Worm (Caenorhabditis elegans): ENCODE data around the gene rfth-1.

rfth-1 gene

ce11 chrIV:4475362-4476086, 35.6 kb downstream of the rfth-1 start:
- no peak for TF ChIP-seq daf-16 (GFP tag; optimal IDR thresholded peaks at IDR 0.05)
- TF ChIP-seq daf-16 (tag; optimal IDR thresholded peaks at IDR 0.05), result peak; percentile 47
- TF ChIP-seq tra-1 (GFP tag; IDR thresholded peaks at IDR 0.05), result 0 out of 2 replicates have a peak, but pooled peaks have one; percentile 18
- TF ChIP-seq daf-12 (tag; optimal IDR thresholded peaks at IDR 0.05), result no peak
- TF ChIP-seq pha-4 (GFP tag; IDR thresholded peaks at IDR 0.05), result peak; percentile 22; the same call in 1 of the 2 replicates
- TF ChIP-seq pha-4 (tag; optimal IDR thresholded peaks at IDR 0.05), result no peak
- no peak for TF ChIP-seq dpl-1 (GFP tag; optimal IDR thresholded peaks at IDR 0.05)
- TF ChIP-seq aha-1 (tag), result peak; percentile 89
- no peak for TF ChIP-seq mdt-29 (GFP tag; IDR thresholded peaks at IDR 0.05)
- no peak for TF ChIP-seq lim-7 (GFP tag; IDR thresholded peaks at IDR 0.05)
- no peak for TF ChIP-seq sdz-12 (GFP tag; optimal IDR thresholded peaks at IDR 0.05)
- peak; percentile 66 for TF ChIP-seq dve-1 (tag; optimal IDR thresholded peaks at IDR 0.05; ENCODE audit: insufficient read depth)
- TF ChIP-seq ZK546.5 (tag; optimal IDR thresholded peaks at IDR 0.05), result no peak
- TF ChIP-seq egl-27 (tag; optimal IDR thresholded peaks at IDR 0.05), result no peak
- TF ChIP-seq nhr-41 (GFP tag; IDR thresholded peaks at IDR 0.05), result no peak
- no peak for TF ChIP-seq lin-29 (GFP tag; IDR thresholded peaks at IDR 0.05)
- no peak for TF ChIP-seq zip-2 (tag; optimal IDR thresholded peaks at IDR 0.05)
- TF ChIP-seq saeg-2 (GFP tag; IDR thresholded peaks at IDR 0.05), result 0 out of 2 replicates have a peak, but pooled peaks have one; percentile 6
- TF ChIP-seq tag-97 (GFP tag; IDR thresholded peaks at IDR 0.05), result no peak
- no peak for TF ChIP-seq php-3 (GFP tag; IDR thresholded peaks at IDR 0.05)
- TF ChIP-seq mxl-2 (GFP tag; conservative IDR thresholded peaks at IDR 0.05), result no peak
- TF ChIP-seq egl-43 (GFP tag; IDR thresholded peaks at IDR 0.05), result no peak
- no peak for TF ChIP-seq nhr-111 (GFP tag; optimal IDR thresholded peaks at IDR 0.05)
- peak; percentile 39 for TF ChIP-seq nhr-28 (tag; optimal IDR thresholded peaks at IDR 0.05)
- TF ChIP-seq ama-1 (optimal IDR thresholded peaks at IDR 0.05), result peak; percentile 34
- TF ChIP-seq nhr-42 (GFP tag; IDR thresholded peaks at IDR 0.05), result no peak
- no peak for TF ChIP-seq nhr-76 (tag; optimal IDR thresholded peaks at IDR 0.05)
- TF ChIP-seq mdl-1 (tag; optimal IDR thresholded peaks at IDR 0.05), result no peak
- TF ChIP-seq ZK337.2 (GFP tag; IDR thresholded peaks at IDR 0.05), result no peak; the same call in 1 of the 2 replicates
- TF ChIP-seq lsy-2 (tag; optimal IDR thresholded peaks at IDR 0.05), result peak in 1 of 2 experiments; percentile 5
- TF ChIP-seq dmd-8 (GFP tag; IDR thresholded peaks at IDR 0.05), result no peak
- no peak for TF ChIP-seq skn-1 (tag; optimal IDR thresholded peaks at IDR 0.05)
- peak; percentile 74 for TF ChIP-seq mxl-3 (GFP tag; optimal IDR thresholded peaks at IDR 0.05)
- TF ChIP-seq zfp-2 (tag; optimal IDR thresholded peaks at IDR 0.05), result no peak
- TF ChIP-seq T26A8.4 (GFP tag; IDR thresholded peaks at IDR 0.05), result no peak
- TF ChIP-seq Y75B8A.6 (GFP tag; IDR thresholded peaks at IDR 0.05), result no peak
- TF ChIP-seq lin-15B (tag; optimal IDR thresholded peaks at IDR 0.05), result no peak
- no peak for TF ChIP-seq lin-39 (tag; optimal IDR thresholded peaks at IDR 0.05)
- peak; percentile 24 for TF ChIP-seq pqm-1 (tag; optimal IDR thresholded peaks at IDR 0.05)
- 0 out of 2 replicates have a peak, but pooled peaks have one; percentile 13 for TF ChIP-seq dmd-6 (GFP tag; IDR thresholded peaks at IDR 0.05)
- no peak for TF ChIP-seq ceh-44 (GFP tag; IDR thresholded peaks at IDR 0.05)
- no peak for TF ChIP-seq F10B5.3 (tag; optimal IDR thresholded peaks at IDR 0.05)
- no peak for TF ChIP-seq Y105C5A.15 (GFP tag; IDR thresholded peaks at IDR 0.05)
- no peak for TF ChIP-seq ceh-20 (GFP tag; IDR thresholded peaks at IDR 0.05)
- no peak for TF ChIP-seq zag-1 (tag; optimal IDR thresholded peaks at IDR 0.05)
- TF ChIP-seq nhr-48 (tag; optimal IDR thresholded peaks at IDR 0.05), result peak; percentile 17
- TF ChIP-seq hlh-30 (tag; optimal IDR thresholded peaks at IDR 0.05; ENCODE audit: insufficient read depth), result peak; percentile 47
- TF ChIP-seq fkh-10 (GFP tag; optimal IDR thresholded peaks at IDR 0.05), result no peak
- TF ChIP-seq hlh-11 (tag; optimal IDR thresholded peaks at IDR 0.05), result peak; percentile 17
